Worm (Caenorhabditis elegans): Measurements from ENCODE around the gene K08F9.3.
A peak's percentile ranks its signal among the peaks of the same experiment; 100 is the strongest.
"Not testable (repeated sequence)": the region's sequence is repeated elsewhere in the genome, so short reads cannot be mapped to it uniquely, and the experiment has no call there.

K08F9.3 gene

ce11 chrV:15125162-15125561 lies 15.2 kb upstream of the K08F9.3 start, which contains the start of gene ugt-30:
Gene ugt-30, minus strand, starts transcription at chrV:15125262.
- TF ChIP-seq ztf-23 (GFP tag; IDR thresholded peaks at IDR 0.05); klf-2 (GFP tag; conservative IDR thresholded peaks at IDR 0.05); T22C8.4 (GFP tag; IDR thresholded peaks at IDR 0.05): not testable (repeated sequence)

- no peak for TF ChIP-seq flt-1 (GFP tag; IDR thresholded peaks at IDR 0.05)
- TF ChIP-seq ref-1 (GFP tag; conservative IDR thresholded peaks at IDR 0.05), result no peak
- no peak for TF ChIP-seq med-1 (GFP tag; optimal IDR thresholded peaks at IDR 0.05; ENCODE audit: insufficient read depth)
- no peak for TF ChIP-seq klf-2 (GFP tag; conservative IDR thresholded peaks at IDR 0.05)
- no peak for TF ChIP-seq T22C8.4 (GFP tag; IDR thresholded peaks at IDR 0.05)
- TF ChIP-seq ztf-23 (GFP tag; IDR thresholded peaks at IDR 0.05), result no peak
- no peak for TF ChIP-seq ztf-29 (GFP tag; IDR thresholded peaks at IDR 0.05)
Measured at ce11 chrV:15127413-15127812, 12.9 kb upstream of the K08F9.3 start, which contains the start of gene srj-27. Gene srj-27, minus strand, starts transcription at chrV:15127513.

ce11 chrV:15127955-15128354 lies 12.4 kb upstream of the K08F9.3 start, which contains the start of gene srr-7:
Gene srr-7, plus strand, starts transcription at chrV:15128255.
- TF ChIP-seq tab-1 (GFP tag; IDR thresholded peaks at IDR 0.05) (no peak), klf-2 (GFP tag; conservative IDR thresholded peaks at IDR 0.05) (no peak), ztf-29 (GFP tag; IDR thresholded peaks at IDR 0.05) (no peak), ztf-23 (GFP tag; IDR thresholded peaks at IDR 0.05) (no peak), flt-1 (GFP tag; IDR thresholded peaks at IDR 0.05) (no peak), T22C8.4 (GFP tag; IDR thresholded peaks at IDR 0.05) (no peak), cog-1 (tag; optimal IDR thresholded peaks at IDR 0.05) (no peak), ref-1 (GFP tag; conservative IDR thresholded peaks at IDR 0.05) (no peak), med-1 (GFP tag; optimal IDR thresholded peaks at IDR 0.05; ENCODE audit: insufficient read depth) (no peak)

- TF ChIP-seq T22C8.4 (GFP tag; IDR thresholded peaks at IDR 0.05), result no peak
- TF ChIP-seq klf-2 (GFP tag; conservative IDR thresholded peaks at IDR 0.05), result no peak
- TF ChIP-seq ztf-23 (GFP tag; IDR thresholded peaks at IDR 0.05), result no peak
Measured at ce11 chrV:15132423-15132822, 7.9 kb upstream of the K08F9.3 start, which contains the start of gene str-171. Gene str-171, minus strand, starts transcription at chrV:15132523.

- no peak for TF ChIP-seq T22C8.4 (GFP tag; IDR thresholded peaks at IDR 0.05)
- TF ChIP-seq flt-1 (GFP tag; IDR thresholded peaks at IDR 0.05), result no peak
- TF ChIP-seq med-1 (GFP tag; optimal IDR thresholded peaks at IDR 0.05; ENCODE audit: insufficient read depth), result no peak
- no peak for TF ChIP-seq ztf-29 (GFP tag; IDR thresholded peaks at IDR 0.05)
- no peak for TF ChIP-seq cog-1 (tag; optimal IDR thresholded peaks at IDR 0.05)
- TF ChIP-seq ztf-23 (GFP tag; IDR thresholded peaks at IDR 0.05), result no peak
- TF ChIP-seq klf-2 (GFP tag; conservative IDR thresholded peaks at IDR 0.05), result no peak
- no peak for TF ChIP-seq ref-1 (GFP tag; conservative IDR thresholded peaks at IDR 0.05)
- no peak for TF ChIP-seq tab-1 (GFP tag; IDR thresholded peaks at IDR 0.05)
Measured at ce11 chrV:15133812-15134211, 6.5 kb upstream of the K08F9.3 start.

ce11 chrV:15136772-15137171 lies 3.6 kb upstream of the K08F9.3 start, which contains the start of gene aipl-1:
Gene aipl-1, minus strand, starts transcription at chrV:15136801.
- no peak for TF ChIP-seq tab-1 (GFP tag; IDR thresholded peaks at IDR 0.05)
- no peak for TF ChIP-seq T22C8.4 (GFP tag; IDR thresholded peaks at IDR 0.05)
- TF ChIP-seq klf-2 (GFP tag; conservative IDR thresholded peaks at IDR 0.05), result no peak
- TF ChIP-seq ztf-23 (GFP tag; IDR thresholded peaks at IDR 0.05), result 0 out of 2 replicates have a peak, but pooled peaks have one; percentile 37
- no peak for TF ChIP-seq med-1 (GFP tag; optimal IDR thresholded peaks at IDR 0.05; ENCODE audit: insufficient read depth)
- no peak for TF ChIP-seq ref-1 (GFP tag; conservative IDR thresholded peaks at IDR 0.05)
- TF ChIP-seq cog-1 (tag; optimal IDR thresholded peaks at IDR 0.05), result peak; percentile 1

ce11 chrV:15139811-15140210 lies 536 bp upstream of the K08F9.3 start:
- TF ChIP-seq ztf-29 (GFP tag; IDR thresholded peaks at IDR 0.05), result no peak
- TF ChIP-seq flt-1 (GFP tag; IDR thresholded peaks at IDR 0.05), result no peak
- TF ChIP-seq med-1 (GFP tag; optimal IDR thresholded peaks at IDR 0.05; ENCODE audit: insufficient read depth), result no peak
- TF ChIP-seq ref-1 (GFP tag; conservative IDR thresholded peaks at IDR 0.05), result no peak
- no peak for TF ChIP-seq T22C8.4 (GFP tag; IDR thresholded peaks at IDR 0.05)

ce11 chrV:15143285-15143684 lies 2.9 kb downstream of the K08F9.3 start, which contains the start of gene K08F9.1:
Gene K08F9.1, minus strand, starts transcription at chrV:15143385.
- TF ChIP-seq ref-1 (GFP tag; conservative IDR thresholded peaks at IDR 0.05) (no peak), flt-1 (GFP tag; IDR thresholded peaks at IDR 0.05) (no peak), klf-2 (GFP tag; conservative IDR thresholded peaks at IDR 0.05) (no peak), tab-1 (GFP tag; IDR thresholded peaks at IDR 0.05) (no peak), med-1 (GFP tag; optimal IDR thresholded peaks at IDR 0.05; ENCODE audit: insufficient read depth) (no peak), ztf-29 (GFP tag; IDR thresholded peaks at IDR 0.05) (no peak), T22C8.4 (GFP tag; IDR thresholded peaks at IDR 0.05) (no peak), cog-1 (tag; optimal IDR thresholded peaks at IDR 0.05) (no peak), ztf-23 (GFP tag; IDR thresholded peaks at IDR 0.05) (no peak)

ce11 chrV:15143798-15144197 lies 3.5 kb downstream of the K08F9.3 start, which contains the start of gene K08F9.4:
Gene K08F9.4, plus strand, starts transcription at chrV:15144019.
- TF ChIP-seq tab-1 (GFP tag; IDR thresholded peaks at IDR 0.05) (no peak), cog-1 (tag; optimal IDR thresholded peaks at IDR 0.05) (no peak), ztf-29 (GFP tag; IDR thresholded peaks at IDR 0.05) (no peak), med-1 (GFP tag; optimal IDR thresholded peaks at IDR 0.05; ENCODE audit: insufficient read depth) (no peak), klf-2 (GFP tag; conservative IDR thresholded peaks at IDR 0.05) (no peak), ztf-23 (GFP tag; IDR thresholded peaks at IDR 0.05) (no peak), ref-1 (GFP tag; conservative IDR thresholded peaks at IDR 0.05) (no peak), flt-1 (GFP tag; IDR thresholded peaks at IDR 0.05) (no peak), T22C8.4 (GFP tag; IDR thresholded peaks at IDR 0.05) (no peak)

ce11 chrV:15147776-15148175 lies 7.4 kb downstream of the K08F9.3 start, which contains the start of gene T09F5.20:
Gene T09F5.20, minus strand, starts transcription at chrV:15147876.
- TF ChIP-seq klf-2 (GFP tag; conservative IDR thresholded peaks at IDR 0.05) (no peak), ztf-29 (GFP tag; IDR thresholded peaks at IDR 0.05) (no peak), ref-1 (GFP tag; conservative IDR thresholded peaks at IDR 0.05) (no peak), med-1 (GFP tag; optimal IDR thresholded peaks at IDR 0.05; ENCODE audit: insufficient read depth) (no peak), ztf-23 (GFP tag; IDR thresholded peaks at IDR 0.05) (no peak), tab-1 (GFP tag; IDR thresholded peaks at IDR 0.05) (no peak), cog-1 (tag; optimal IDR thresholded peaks at IDR 0.05) (no peak), T22C8.4 (GFP tag; IDR thresholded peaks at IDR 0.05) (no peak), flt-1 (GFP tag; IDR thresholded peaks at IDR 0.05) (no peak)
